Fruit fly (Drosophila melanogaster): Measurements from ENCODE around the gene Lamtor4.

Gene Lamtor4

dm6 chr3L:3890860-3891259 lies 5.8 kb upstream of the Lamtor4 start:
- TF ChIP-seq pan (optimal IDR thresholded peaks at IDR 0.05) (no peak), EcR (GFP tag; optimal IDR thresholded peaks at IDR 0.05) (no peak), Dll (optimal IDR thresholded peaks at IDR 0.05) (no peak), usp (GFP tag; optimal IDR thresholded peaks at IDR 0.05) (no peak), CG8478 (optimal IDR thresholded peaks at IDR 0.05) (no peak), psq (optimal IDR thresholded peaks at IDR 0.05) (no peak)

- TF ChIP-seq usp (GFP tag; optimal IDR thresholded peaks at IDR 0.05) (no peak), psq (optimal IDR thresholded peaks at IDR 0.05) (no peak), Dll (optimal IDR thresholded peaks at IDR 0.05) (no peak), pan (optimal IDR thresholded peaks at IDR 0.05) (no peak), EcR (GFP tag; optimal IDR thresholded peaks at IDR 0.05) (no peak), CG8478 (optimal IDR thresholded peaks at IDR 0.05) (no peak)
Observed at dm6 chr3L:3892154-3892624, 4.5 kb upstream of the Lamtor4 start, which contains the start of gene Fie. Gene Fie, plus strand, starts transcription at chr3L:3892574.

- TF ChIP-seq CG8478 (optimal IDR thresholded peaks at IDR 0.05) = no peak
- TF ChIP-seq usp (GFP tag; optimal IDR thresholded peaks at IDR 0.05) = no peak
- TF ChIP-seq pan (optimal IDR thresholded peaks at IDR 0.05) = no peak
- no peak for TF ChIP-seq EcR (GFP tag; optimal IDR thresholded peaks at IDR 0.05)
Observed at dm6 chr3L:3894413-3894812, 2.3 kb upstream of the Lamtor4 start.

- TF ChIP-seq pan (optimal IDR thresholded peaks at IDR 0.05) (no peak), Dll (optimal IDR thresholded peaks at IDR 0.05) (no peak), usp (GFP tag; optimal IDR thresholded peaks at IDR 0.05) (no peak), CG8478 (optimal IDR thresholded peaks at IDR 0.05) (no peak), psq (optimal IDR thresholded peaks at IDR 0.05) (no peak), EcR (GFP tag; optimal IDR thresholded peaks at IDR 0.05) (no peak)
Observed at dm6 chr3L:3898978-3899377, 2.3 kb downstream of the Lamtor4 start, which contains the start of gene Ccz1. Gene Ccz1, minus strand, starts transcription at chr3L:3899156.

dm6 chr3L:3901865-3902490 lies 5.3 kb downstream of the Lamtor4 start:
- no peak for TF ChIP-seq pan (optimal IDR thresholded peaks at IDR 0.05)
- no peak for TF ChIP-seq Dll (optimal IDR thresholded peaks at IDR 0.05)

- TF ChIP-seq Dll (optimal IDR thresholded peaks at IDR 0.05) (no peak), psq (optimal IDR thresholded peaks at IDR 0.05) (no peak), EcR (GFP tag; optimal IDR thresholded peaks at IDR 0.05) (no peak), usp (GFP tag; optimal IDR thresholded peaks at IDR 0.05) (no peak), CG8478 (optimal IDR thresholded peaks at IDR 0.05) (no peak), pan (optimal IDR thresholded peaks at IDR 0.05) (no peak)
Observed at dm6 chr3L:3902491-3903198, 5.9 kb downstream of the Lamtor4 start, which contains the start of gene Ubi-p63E. Gene Ubi-p63E, minus strand, starts transcription at chr3L:3903184.

dm6 chr3L:3903301-3903700 lies 6.6 kb downstream of the Lamtor4 start, which contains the start of gene Sc2:
Gene Sc2, plus strand, starts transcription at chr3L:3903492.
- TF ChIP-seq Dll (optimal IDR thresholded peaks at IDR 0.05) (no peak), psq (optimal IDR thresholded peaks at IDR 0.05) (no peak), pan (optimal IDR thresholded peaks at IDR 0.05) (no peak), EcR (GFP tag; optimal IDR thresholded peaks at IDR 0.05) (no peak), usp (GFP tag; optimal IDR thresholded peaks at IDR 0.05) (no peak), CG8478 (optimal IDR thresholded peaks at IDR 0.05) (no peak)

- TF ChIP-seq Dll (optimal IDR thresholded peaks at IDR 0.05) (no peak), usp (GFP tag; optimal IDR thresholded peaks at IDR 0.05) (no peak), EcR (GFP tag; optimal IDR thresholded peaks at IDR 0.05) (no peak), psq (optimal IDR thresholded peaks at IDR 0.05) (no peak), CG8478 (optimal IDR thresholded peaks at IDR 0.05) (no peak), pan (optimal IDR thresholded peaks at IDR 0.05) (no peak)
Observed at dm6 chr3L:3905111-3905510, 8.4 kb downstream of the Lamtor4 start, which contains the start of gene ida. Gene ida, plus strand, starts transcription at chr3L:3905344.

dm6 chr3L:3908838-3909810 lies 12.4 kb downstream of the Lamtor4 start:
- TF ChIP-seq Dll (optimal IDR thresholded peaks at IDR 0.05) (no peak), usp (GFP tag; optimal IDR thresholded peaks at IDR 0.05) (no peak), EcR (GFP tag; optimal IDR thresholded peaks at IDR 0.05) (peak in 1 of 2 experiments; percentile 25), pan (optimal IDR thresholded peaks at IDR 0.05) (no peak)

dm6 chr3L:3909831-3910230 lies 13.1 kb downstream of the Lamtor4 start, which contains the start of gene mge:
Gene mge, minus strand, starts transcription at chr3L:3909931.
- no peak for TF ChIP-seq EcR (GFP tag; optimal IDR thresholded peaks at IDR 0.05)
- no peak for TF ChIP-seq CG8478 (optimal IDR thresholded peaks at IDR 0.05)
- no peak for TF ChIP-seq psq (optimal IDR thresholded peaks at IDR 0.05)
- no peak for TF ChIP-seq usp (GFP tag; optimal IDR thresholded peaks at IDR 0.05)
- no peak for TF ChIP-seq pan (optimal IDR thresholded peaks at IDR 0.05)
- no peak for TF ChIP-seq Dll (optimal IDR thresholded peaks at IDR 0.05)

- TF ChIP-seq psq (optimal IDR thresholded peaks at IDR 0.05) (no peak), EcR (GFP tag; optimal IDR thresholded peaks at IDR 0.05) (no peak), pan (optimal IDR thresholded peaks at IDR 0.05) (no peak), usp (GFP tag; optimal IDR thresholded peaks at IDR 0.05) (no peak), CG8478 (optimal IDR thresholded peaks at IDR 0.05) (no peak), Dll (optimal IDR thresholded peaks at IDR 0.05) (no peak)
Observed at dm6 chr3L:3912134-3912533, 15.4 kb downstream of the Lamtor4 start.
